Fruit fly (Drosophila melanogaster): Measurements from ENCODE around the gene CG33654.
A peak's percentile ranks its signal among the peaks of the same experiment; 100 is the strongest.

The CG33654 gene

dm6 chr3R:9565895-9566294 lies 17.1 kb downstream of the CG33654 start, which contains the start of gene CG16789:
Gene CG16789, plus strand, starts transcription at chr3R:9566195.
- no peak for TF ChIP-seq toe (GFP tag; optimal IDR thresholded peaks at IDR 0.05)
- no peak for TF ChIP-seq tj (GFP tag; optimal IDR thresholded peaks at IDR 0.05)
- no peak for TF ChIP-seq cnc (optimal IDR thresholded peaks at IDR 0.05)

dm6 chr3R:9563240-9563992 lies 19.6 kb downstream of the CG33654 start, which contains the start of the genes CG9393 and Vps45:
Gene CG9393, minus strand, starts transcription at chr3R:9563673.
Gene Vps45, plus strand, starts transcription at chr3R:9563924.
- TF ChIP-seq CG12768 (GFP tag; optimal IDR thresholded peaks at IDR 0.05) (peak; percentile 32), bab1 (GFP tag; optimal IDR thresholded peaks at IDR 0.05) (peak; percentile 57), CG14711 (tag; optimal IDR thresholded peaks at IDR 0.05) (peak; percentile 74), Hr96 (GFP tag; optimal IDR thresholded peaks at IDR 0.05) (no peak), cic (GFP tag; optimal IDR thresholded peaks at IDR 0.05) (no peak), kay (GFP tag; ENCODE audit: borderline replicate concordance) (no peak), CG7101 (tag; optimal IDR thresholded peaks at IDR 0.05) (peak; percentile 63), ovo (GFP tag; optimal IDR thresholded peaks at IDR 0.05) (peak; percentile 56), CG7045 (GFP tag; optimal IDR thresholded peaks at IDR 0.05) (peak; percentile 28), cnc (optimal IDR thresholded peaks at IDR 0.05) (no peak), tj (GFP tag; optimal IDR thresholded peaks at IDR 0.05) (peak; percentile 26), CG11617 (GFP tag; optimal IDR thresholded peaks at IDR 0.05) (peak; percentile 70), Clk (GFP tag; optimal IDR thresholded peaks at IDR 0.05) (no peak), Mnt (GFP tag; optimal IDR thresholded peaks at IDR 0.05) (peak; percentile 82), pad (GFP tag; optimal IDR thresholded peaks at IDR 0.05) (no peak), CG1620 (GFP tag; optimal IDR thresholded peaks at IDR 0.05) (peak; percentile 75), CG33017 (tag; optimal IDR thresholded peaks at IDR 0.05) (peak; percentile 27), Crg-1 (GFP tag; optimal IDR thresholded peaks at IDR 0.05) (peak; percentile 37)

dm6 chr3R:9561121-9561520 lies 21.9 kb downstream of the CG33654 start:
- no peak for TF ChIP-seq Hr96 (GFP tag; optimal IDR thresholded peaks at IDR 0.05)
- no peak for TF ChIP-seq CG1620 (GFP tag; optimal IDR thresholded peaks at IDR 0.05)
- no peak for TF ChIP-seq CG5204 (GFP tag; optimal IDR thresholded peaks at IDR 0.05)
- no peak for TF ChIP-seq Crg-1 (GFP tag; optimal IDR thresholded peaks at IDR 0.05)
- no peak for TF ChIP-seq CG11617 (GFP tag; optimal IDR thresholded peaks at IDR 0.05)
- no peak for TF ChIP-seq cic (GFP tag; optimal IDR thresholded peaks at IDR 0.05)
- TF ChIP-seq CG7045 (GFP tag; optimal IDR thresholded peaks at IDR 0.05): no peak
- no peak for TF ChIP-seq ovo (GFP tag; optimal IDR thresholded peaks at IDR 0.05)
- no peak for TF ChIP-seq CG7101 (tag; optimal IDR thresholded peaks at IDR 0.05)
- no peak for TF ChIP-seq tj (GFP tag; optimal IDR thresholded peaks at IDR 0.05)
- TF ChIP-seq cnc (optimal IDR thresholded peaks at IDR 0.05): no peak
- no peak for TF ChIP-seq Mnt (GFP tag; optimal IDR thresholded peaks at IDR 0.05)
- TF ChIP-seq toe (GFP tag; optimal IDR thresholded peaks at IDR 0.05): no peak

dm6 chr3R:9559413-9560014 lies 23.5 kb downstream of the CG33654 start, which contains the start of the genes AP-1mu and MBD-like:
Gene AP-1mu, minus strand, starts transcription at chr3R:9559525.
Gene MBD-like, plus strand, starts transcription at chr3R:9559760.
- TF ChIP-seq CG7101 (tag; optimal IDR thresholded peaks at IDR 0.05) (peak; percentile 78), ovo (GFP tag; optimal IDR thresholded peaks at IDR 0.05) (peak; percentile 44), CG12768 (GFP tag; optimal IDR thresholded peaks at IDR 0.05) (peak; percentile 74), Mnt (GFP tag; optimal IDR thresholded peaks at IDR 0.05) (peak; percentile 74), pad (GFP tag; optimal IDR thresholded peaks at IDR 0.05) (peak; percentile 71), Crg-1 (GFP tag; optimal IDR thresholded peaks at IDR 0.05) (peak; percentile 86), Clk (GFP tag; optimal IDR thresholded peaks at IDR 0.05) (peak; percentile 25), cnc (optimal IDR thresholded peaks at IDR 0.05) (no peak), CG33017 (tag; optimal IDR thresholded peaks at IDR 0.05) (peak; percentile 50), Hr96 (GFP tag; optimal IDR thresholded peaks at IDR 0.05) (no peak), CG7045 (GFP tag; optimal IDR thresholded peaks at IDR 0.05) (peak; percentile 61), bab1 (GFP tag; optimal IDR thresholded peaks at IDR 0.05) (peak; percentile 75), CG1620 (GFP tag; optimal IDR thresholded peaks at IDR 0.05) (peak; percentile 91), toe (GFP tag; optimal IDR thresholded peaks at IDR 0.05) (no peak), cic (GFP tag; optimal IDR thresholded peaks at IDR 0.05) (peak; percentile 41), kay (GFP tag; ENCODE audit: borderline replicate concordance) (no peak), CG5204 (GFP tag; optimal IDR thresholded peaks at IDR 0.05) (no peak), tj (GFP tag; optimal IDR thresholded peaks at IDR 0.05) (peak; percentile 58), CG14711 (tag; optimal IDR thresholded peaks at IDR 0.05) (peak; percentile 60), CG11617 (GFP tag; optimal IDR thresholded peaks at IDR 0.05) (peak; percentile 83)

dm6 chr3R:9555334-9555974 lies 27.6 kb downstream of the CG33654 start, which contains the start of the genes CG9386 and BckdhA:
Gene CG9386, minus strand, starts transcription at chr3R:9555408.
Gene BckdhA, plus strand, starts transcription at chr3R:9555785.
- TF ChIP-seq cnc (optimal IDR thresholded peaks at IDR 0.05): no peak
- peak; percentile 33 for TF ChIP-seq cic (GFP tag; optimal IDR thresholded peaks at IDR 0.05)
- no peak for TF ChIP-seq CG12768 (GFP tag; optimal IDR thresholded peaks at IDR 0.05)
- TF ChIP-seq CG7045 (GFP tag; optimal IDR thresholded peaks at IDR 0.05): peak; percentile 5
- no peak for TF ChIP-seq kay (GFP tag; ENCODE audit: borderline replicate concordance)
- no peak for TF ChIP-seq CG5204 (GFP tag; optimal IDR thresholded peaks at IDR 0.05)
- TF ChIP-seq CG7101 (tag; optimal IDR thresholded peaks at IDR 0.05): peak; percentile 30
- TF ChIP-seq CG1620 (GFP tag; optimal IDR thresholded peaks at IDR 0.05): peak; percentile 72
- TF ChIP-seq ovo (GFP tag; optimal IDR thresholded peaks at IDR 0.05): peak; percentile 1
- TF ChIP-seq Hr96 (GFP tag; optimal IDR thresholded peaks at IDR 0.05): no peak
- no peak for TF ChIP-seq Clk (GFP tag; optimal IDR thresholded peaks at IDR 0.05)
- peak; percentile 42 for TF ChIP-seq pad (GFP tag; optimal IDR thresholded peaks at IDR 0.05)
- peak; percentile 35 for TF ChIP-seq bab1 (GFP tag; optimal IDR thresholded peaks at IDR 0.05)
- TF ChIP-seq tj (GFP tag; optimal IDR thresholded peaks at IDR 0.05): peak; percentile 46
- TF ChIP-seq CG14711 (tag; optimal IDR thresholded peaks at IDR 0.05): peak; percentile 10
- no peak for TF ChIP-seq toe (GFP tag; optimal IDR thresholded peaks at IDR 0.05)
- TF ChIP-seq CG33017 (tag; optimal IDR thresholded peaks at IDR 0.05): no peak
- peak; percentile 67 for TF ChIP-seq CG11617 (GFP tag; optimal IDR thresholded peaks at IDR 0.05)
- TF ChIP-seq Mnt (GFP tag; optimal IDR thresholded peaks at IDR 0.05): peak; percentile 80
- TF ChIP-seq Crg-1 (GFP tag; optimal IDR thresholded peaks at IDR 0.05): peak; percentile 41

Data from whole organism, adult.